Worm (Caenorhabditis elegans) whole organism, L2 larva: ENCODE results near the gene F19C6.3.

Source experiments
- alr-1 ChIP-seq: fragments of 150-350 bp; optimal IDR thresholded peaks from 2 replicates; lab custom pipeline; 2014; ENCODE audit warnings: missing biosample characterization, missing genetic modification characterization
- aly-2 ChIP-seq: fragments of 150-350 bp; optimal IDR thresholded peaks from 2 replicates; lab custom pipeline; 2014; ENCODE audit warnings: missing biosample characterization, missing genetic modification characterization
- egl-27 ChIP-seq: sonication (generic microtip); optimal IDR thresholded peaks from 3 replicates; lab custom pipeline; 2017; ENCODE audit warnings: missing biosample characterization, missing genetic modification reagents, missing genetic modification characterization
- elt-1 ChIP-seq: fragments of 150-350 bp; optimal IDR thresholded peaks from 2 replicates; lab custom pipeline; 2014; ENCODE audit warnings: missing biosample characterization, missing genetic modification characterization
- fos-1 ChIP-seq: fragments of 150-350 bp; optimal IDR thresholded peaks from 2 replicates; lab custom pipeline; 2014; ENCODE audit warnings: missing biosample characterization, missing genetic modification characterization
- lin-13 ChIP-seq: fragments of 150-350 bp; optimal IDR thresholded peaks from 2 replicates; lab custom pipeline; 2014; ENCODE audit warnings: missing biosample characterization, missing genetic modification reagents, missing genetic modification characterization
- lsy-2 ChIP-seq, 2 experiments: fragments of 150-350 bp in 1 of 2; sonication (generic microtip) in 1 of 2; optimal IDR thresholded peaks; 2 replicates each; lab custom pipeline; 2014 to 2017; ENCODE audit warnings: missing biosample characterization in 2 of 2, missing genetic modification characterization in 2 of 2
- nhr-10 ChIP-seq: sonication (generic microtip); optimal IDR thresholded peaks from 2 replicates; lab custom pipeline; 2017; ENCODE audit warnings: missing biosample characterization, missing genetic modification characterization
- nhr-12 ChIP-seq: fragments of 150-350 bp; optimal IDR thresholded peaks from 2 replicates; lab custom pipeline; 2014; ENCODE audit warnings: missing biosample characterization, missing genetic modification characterization
- nhr-237 ChIP-seq: fragments of 150-350 bp; optimal IDR thresholded peaks from 2 replicates; lab custom pipeline; 2014; ENCODE audit warnings: missing biosample characterization, missing genetic modification characterization
- skn-1 ChIP-seq: sonication (generic microtip); optimal IDR thresholded peaks from 2 replicates; lab custom pipeline; 2017; ENCODE audit warnings: missing biosample characterization, missing genetic modification characterization
- snpc-4 ChIP-seq: fragments of 150-350 bp; optimal IDR thresholded peaks from 2 replicates; lab custom pipeline; 2014; ENCODE audit warnings: missing biosample characterization, missing genetic modification characterization
- unc-55 ChIP-seq: fragments of 150-350 bp; sonication (generic microtip); optimal IDR thresholded peaks from 3 replicates; lab custom pipeline; 2014; ENCODE audit warnings: missing biosample characterization, missing genetic modification reagents, missing genetic modification characterization
- ztf-11 ChIP-seq: sonication (generic microtip); optimal IDR thresholded peaks from 2 replicates; lab custom pipeline; 2017; ENCODE audit warnings: missing biosample characterization, missing genetic modification characterization

- TF ChIP-seq elt-1 (tag; lab: Kevin White, UChicago) = no peak
- TF ChIP-seq nhr-12 (tag; lab: Kevin White, UChicago) = no peak
- TF ChIP-seq egl-27 = no peak
- no peak for TF ChIP-seq lin-13 (GFP tag; lab: Kevin White, UChicago)
- no peak for TF ChIP-seq alr-1 (tag; lab: Kevin White, UChicago)
- no peak for TF ChIP-seq ztf-11
- no peak for TF ChIP-seq fos-1 (tag; lab: Kevin White, UChicago)
- no peak for TF ChIP-seq aly-2 (tag; lab: Kevin White, UChicago)
- no peak for TF ChIP-seq unc-55 (GFP tag; lab: Kevin White, UChicago)
- TF ChIP-seq nhr-10 (tag; lab: Kevin White, UChicago) = no peak
- TF ChIP-seq snpc-4 (tag; lab: Kevin White, UChicago) = no peak
- no peak for TF ChIP-seq skn-1 (tag; lab: Kevin White, UChicago)
- no peak for TF ChIP-seq nhr-237
- TF ChIP-seq lsy-2 (tag; optimal IDR thresholded peaks at IDR 0.05; lab: Kevin White, UChicago) = no peak
These were observed 49.8 kb upstream of the F19C6.3 start, which contains the start of gene ZC373.2 for ce11 chrX:10058332-10058731.
